1 fruit fly cellular context compared by ENCODE assay signal in the genomic region with DNA sequence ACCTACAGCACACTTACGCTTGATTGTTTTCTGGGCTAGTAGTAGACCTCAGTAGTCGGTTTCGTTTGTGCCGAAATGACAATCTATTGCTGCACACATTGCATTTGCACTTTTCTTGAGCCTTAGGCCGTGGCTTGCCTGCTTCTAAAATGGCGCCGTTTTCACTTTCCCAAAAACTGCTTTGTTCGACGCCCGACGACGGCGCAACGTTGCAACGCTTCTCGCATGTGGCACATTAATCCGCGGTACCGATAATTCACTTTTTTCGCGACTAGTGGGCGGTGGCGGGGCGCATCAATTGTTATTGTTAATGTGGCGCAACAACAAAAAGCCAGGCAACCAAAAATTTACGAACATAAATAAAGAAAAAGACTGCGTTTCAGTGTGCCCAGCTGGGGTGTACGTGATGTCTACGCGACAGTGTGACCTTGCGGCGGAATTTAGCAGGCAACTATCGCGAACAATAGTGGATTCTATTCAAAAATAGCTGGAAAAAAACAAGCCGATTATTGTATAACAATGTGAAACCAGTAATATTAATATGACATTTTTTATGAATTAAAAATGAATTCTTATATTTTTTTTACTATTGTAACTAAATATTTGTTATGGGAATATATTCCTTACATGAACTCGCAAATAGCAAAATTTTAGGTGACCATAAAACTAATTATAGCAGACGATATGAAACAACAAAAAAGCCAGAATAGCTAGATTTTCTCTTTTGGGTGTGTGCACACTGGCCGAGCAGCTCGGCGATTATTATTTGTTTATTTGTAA.
A peak's percentile ranks its signal among the peaks of the same experiment; 100 is the strongest.
TF ChIP-seq lines count a peak whose summit lies in the region.

ash1 (minus strand) TSS at position 387 of the 780 bp plus-strand sequence.
Taf6 (plus strand) TSS at position 720 of the 780 bp plus-strand sequence.

TF ChIP-seq in whole organism, embryonic, 481 proteins besides CTCF, POLR2A, EP300 and RAD21 (continued from another document and continues in another):
- TF ChIP-seq CG2202 (tag; optimal IDR thresholded peaks at IDR 0.05; lab: Kevin White, UChicago) = no peak
- TF ChIP-seq CG6272 (GFP tag; IDR thresholded peaks at IDR 0.05; lab: Robert Waterston, UW) = no peak
- no peak for TF ChIP-seq TFAM (GFP tag; optimal IDR thresholded peaks at IDR 0.05; lab: Kevin White, UChicago)
- TF ChIP-seq tap (tag; optimal IDR thresholded peaks at IDR 0.05; lab: Kevin White, UChicago) = no peak
- no peak for TF ChIP-seq CG15073 (GFP tag; optimal IDR thresholded peaks at IDR 0.05; lab: Kevin White, UChicago)
- no peak for TF ChIP-seq kni (GFP tag; optimal IDR thresholded peaks at IDR 0.05; lab: Kevin White, UChicago)
- TF ChIP-seq HmgZ (tag; optimal IDR thresholded peaks at IDR 0.05; lab: Kevin White, UChicago) = no peak
- no peak for TF ChIP-seq CG3281 (GFP tag; optimal IDR thresholded peaks at IDR 0.05; lab: Kevin White, UChicago)
- peak; percentile 48 for TF ChIP-seq CoRest (tag; optimal IDR thresholded peaks at IDR 0.05; lab: Kevin White, UChicago)
- no peak for TF ChIP-seq CG1832 (GFP tag; optimal IDR thresholded peaks at IDR 0.05; lab: Kevin White, UChicago)
- no peak for TF ChIP-seq repo (GFP tag; optimal IDR thresholded peaks at IDR 0.05; lab: Kevin White, UChicago)
- no peak for TF ChIP-seq CG2120 (GFP tag; optimal IDR thresholded peaks at IDR 0.05; lab: Kevin White, UChicago)
- TF ChIP-seq nerfin-2 (GFP tag; IDR thresholded peaks at IDR 0.05; lab: Robert Waterston, UW; ENCODE audit: partially characterized antibody) = no peak
- peak; percentile 79 for TF ChIP-seq CG12659 (GFP tag; optimal IDR thresholded peaks at IDR 0.05; lab: Kevin White, UChicago)
- TF ChIP-seq CG7987 (GFP tag; optimal IDR thresholded peaks at IDR 0.05; lab: Kevin White, UChicago) = no peak
- TF ChIP-seq CG5953 (GFP tag; IDR thresholded peaks at IDR 0.05; lab: Robert Waterston, UW) = no peak
- no peak for TF ChIP-seq nau (GFP tag; optimal IDR thresholded peaks at IDR 0.05; lab: Kevin White, UChicago)
- no peak for TF ChIP-seq Drgx (GFP tag; IDR thresholded peaks at IDR 0.05; lab: Robert Waterston, UW)
- no peak for TF ChIP-seq aop (GFP tag; IDR thresholded peaks at IDR 0.05; lab: Robert Waterston, UW)
- peak; percentile 48 for TF ChIP-seq MBD-R2 (GFP tag; IDR thresholded peaks at IDR 0.05; lab: Robert Waterston, UW)
- no peak for TF ChIP-seq CG9609 (GFP tag; optimal IDR thresholded peaks at IDR 0.05; lab: Kevin White, UChicago)
- no peak for TF ChIP-seq CG11093 (GFP tag; IDR thresholded peaks at IDR 0.05; lab: Robert Waterston, UW)
- no peak for TF ChIP-seq gcm (GFP tag; optimal IDR thresholded peaks at IDR 0.05; lab: Kevin White, UChicago)
- no peak for TF ChIP-seq Hr78 (GFP tag; optimal IDR thresholded peaks at IDR 0.05; lab: Kevin White, UChicago)
- no peak; the same call in 1 of the 2 replicates for TF ChIP-seq sna (GFP tag; IDR thresholded peaks at IDR 0.05; lab: Robert Waterston, UW; ENCODE audit: partially characterized antibody)
- no peak for TF ChIP-seq CG4328 (GFP tag; optimal IDR thresholded peaks at IDR 0.05; lab: Kevin White, UChicago)
- TF ChIP-seq Dad (GFP tag; optimal IDR thresholded peaks at IDR 0.05; lab: Kevin White, UChicago) = no peak
- TF ChIP-seq CG17359 (tag; optimal IDR thresholded peaks at IDR 0.05; lab: Kevin White, UChicago) = no peak
- no peak for TF ChIP-seq fd102C (GFP tag; optimal IDR thresholded peaks at IDR 0.05; lab: Kevin White, UChicago)
- no peak for TF ChIP-seq Kr (GFP tag; optimal IDR thresholded peaks at IDR 0.05; lab: Kevin White, UChicago)
- no peak for TF ChIP-seq D19A (tag; optimal IDR thresholded peaks at IDR 0.05; lab: Kevin White, UChicago)
- peak; percentile 67 for TF ChIP-seq CG4617 (GFP tag; optimal IDR thresholded peaks at IDR 0.05; lab: Kevin White, UChicago; ENCODE audit: borderline replicate concordance)
- no peak for TF ChIP-seq trh (GFP tag; optimal IDR thresholded peaks at IDR 0.05; lab: Kevin White, UChicago)
- TF ChIP-seq CG15011 (GFP tag; optimal IDR thresholded peaks at IDR 0.05; lab: Kevin White, UChicago) = no peak
- TF ChIP-seq danr (GFP tag; IDR thresholded peaks at IDR 0.05; lab: Robert Waterston, UW) = no peak
- TF ChIP-seq Deaf1 (tag; optimal IDR thresholded peaks at IDR 0.05; lab: Kevin White, UChicago) = no peak
- TF ChIP-seq CG10431 (GFP tag; optimal IDR thresholded peaks at IDR 0.05; lab: Kevin White, UChicago) = no peak
- TF ChIP-seq CG7839 (tag; optimal IDR thresholded peaks at IDR 0.05; lab: Kevin White, UChicago) = no peak
- TF ChIP-seq CG4854 (GFP tag; optimal IDR thresholded peaks at IDR 0.05; lab: Kevin White, UChicago) = no peak
- no peak for TF ChIP-seq CG18619 (GFP tag; optimal IDR thresholded peaks at IDR 0.05; lab: Kevin White, UChicago)
- no peak for TF ChIP-seq Gug (GFP tag; IDR thresholded peaks at IDR 0.05; lab: Robert Waterston, UW)
- TF ChIP-seq CG2199 (GFP tag; IDR thresholded peaks at IDR 0.05; lab: Robert Waterston, UW) = no peak
- TF ChIP-seq CG6813 (GFP tag; optimal IDR thresholded peaks at IDR 0.05; lab: Kevin White, UChicago) = no peak
- TF ChIP-seq Max (GFP tag; optimal IDR thresholded peaks at IDR 0.05; lab: Kevin White, UChicago) = peak; percentile 2
- TF ChIP-seq ftz-f1 (GFP tag; optimal IDR thresholded peaks at IDR 0.05; lab: Kevin White, UChicago) = no peak
- no peak for TF ChIP-seq Atf-2 (GFP tag; optimal IDR thresholded peaks at IDR 0.05; lab: Kevin White, UChicago)
- no peak for TF ChIP-seq usp (GFP tag; optimal IDR thresholded peaks at IDR 0.05; lab: Kevin White, UChicago)
- TF ChIP-seq Elba2 (GFP tag; optimal IDR thresholded peaks at IDR 0.05; lab: Kevin White, UChicago) = peak; percentile 41
- no peak for TF ChIP-seq CG7357 (GFP tag; IDR thresholded peaks at IDR 0.05; lab: Robert Waterston, UW)
- TF ChIP-seq chm (GFP tag; IDR thresholded peaks at IDR 0.05; lab: Robert Waterston, UW) = no peak
- TF ChIP-seq CG30403 (GFP tag; optimal IDR thresholded peaks at IDR 0.05; lab: Kevin White, UChicago) = peak; percentile 30
- TF ChIP-seq hb (GFP tag; IDR thresholded peaks at IDR 0.05; lab: Robert Waterston, UW; ENCODE audit: partially characterized antibody) = peak; percentile 72
- TF ChIP-seq dimm (GFP tag; IDR thresholded peaks at IDR 0.05; lab: Robert Waterston, UW) = no peak
- TF ChIP-seq CG15514 (GFP tag; optimal IDR thresholded peaks at IDR 0.05; lab: Kevin White, UChicago) = peak; percentile 25
- no peak for TF ChIP-seq CG10565 (GFP tag; optimal IDR thresholded peaks at IDR 0.05; lab: Kevin White, UChicago)
- peak; percentile 70 for TF ChIP-seq Doc3 (GFP tag; IDR thresholded peaks at IDR 0.05; lab: Robert Waterston, UW; ENCODE audit: partially characterized antibody)
- no peak for TF ChIP-seq CG33557 (GFP tag; optimal IDR thresholded peaks at IDR 0.05; lab: Kevin White, UChicago)
- no peak for TF ChIP-seq Atf3 (GFP tag; optimal IDR thresholded peaks at IDR 0.05; lab: Kevin White, UChicago)
- no peak for TF ChIP-seq CG8944 (GFP tag; optimal IDR thresholded peaks at IDR 0.05; lab: Kevin White, UChicago)
- peak; percentile 73 for TF ChIP-seq Scr (GFP tag; IDR thresholded peaks at IDR 0.05; lab: Robert Waterston, UW; ENCODE audit: partially characterized antibody)
- no peak for TF ChIP-seq ind (GFP tag; optimal IDR thresholded peaks at IDR 0.05; lab: Kevin White, UChicago)
- no peak for TF ChIP-seq CG12104 (GFP tag; optimal IDR thresholded peaks at IDR 0.05; lab: Kevin White, UChicago)
- TF ChIP-seq CG10267 (tag; optimal IDR thresholded peaks at IDR 0.05; lab: Kevin White, UChicago) = peak; percentile 57
- no peak for TF ChIP-seq ken (GFP tag; IDR thresholded peaks at IDR 0.05; lab: Robert Waterston, UW)
- TF ChIP-seq fd3F (GFP tag; optimal IDR thresholded peaks at IDR 0.05; lab: Kevin White, UChicago) = no peak
- TF ChIP-seq Dp (GFP tag; optimal IDR thresholded peaks at IDR 0.05; lab: Kevin White, UChicago) = peak; percentile 18
- no peak for TF ChIP-seq Asciz (GFP tag; optimal IDR thresholded peaks at IDR 0.05; lab: Kevin White, UChicago)
- TF ChIP-seq CG11723 (GFP tag; optimal IDR thresholded peaks at IDR 0.05; lab: Kevin White, UChicago) = no peak
- no peak for TF ChIP-seq fu2 (GFP tag; optimal IDR thresholded peaks at IDR 0.05; lab: Kevin White, UChicago)
- no peak for TF ChIP-seq CG8478 (optimal IDR thresholded peaks at IDR 0.05; lab: Kevin White, UChicago)
- TF ChIP-seq CG1602 (GFP tag; optimal IDR thresholded peaks at IDR 0.05; lab: Kevin White, UChicago) = no peak
- no peak for TF ChIP-seq Vsx1 (GFP tag; optimal IDR thresholded peaks at IDR 0.05; lab: Kevin White, UChicago)
- peak; percentile 37 for TF ChIP-seq CG15479 (GFP tag; optimal IDR thresholded peaks at IDR 0.05; lab: Kevin White, UChicago)
- TF ChIP-seq unpg (GFP tag; optimal IDR thresholded peaks at IDR 0.05; lab: Kevin White, UChicago) = no peak
- no peak for TF ChIP-seq NK7.1 (GFP tag; optimal IDR thresholded peaks at IDR 0.05; lab: Kevin White, UChicago)
- no peak for TF ChIP-seq CG17568 (GFP tag; optimal IDR thresholded peaks at IDR 0.05; lab: Kevin White, UChicago)
- no peak for TF ChIP-seq kah (GFP tag; optimal IDR thresholded peaks at IDR 0.05; lab: Kevin White, UChicago)
- TF ChIP-seq CG4282 (GFP tag; optimal IDR thresholded peaks at IDR 0.05; lab: Kevin White, UChicago) = no peak
- no peak for TF ChIP-seq Camta (GFP tag; optimal IDR thresholded peaks at IDR 0.05; lab: Kevin White, UChicago)
- TF ChIP-seq CG17612 (GFP tag; IDR thresholded peaks at IDR 0.05; lab: Robert Waterston, UW) = no peak
- no peak for TF ChIP-seq H2.0 (GFP tag; IDR thresholded peaks at IDR 0.05; lab: Robert Waterston, UW)
- TF ChIP-seq insv (GFP tag; optimal IDR thresholded peaks at IDR 0.05; lab: Kevin White, UChicago) = no peak
- TF ChIP-seq CG13624 (GFP tag; optimal IDR thresholded peaks at IDR 0.05; lab: Kevin White, UChicago) = no peak
- no peak for TF ChIP-seq wdn (GFP tag; IDR thresholded peaks at IDR 0.05; lab: Robert Waterston, UW)
- TF ChIP-seq sr (GFP tag; IDR thresholded peaks at IDR 0.05; lab: Robert Waterston, UW) = no peak
- no peak for TF ChIP-seq grn (GFP tag; optimal IDR thresholded peaks at IDR 0.05; lab: Kevin White, UChicago)
- TF ChIP-seq Med (GFP tag; lab: Kevin White, UChicago) = peak; percentile 39
- TF ChIP-seq Dll (GFP tag; IDR thresholded peaks at IDR 0.05; lab: Robert Waterston, UW; ENCODE audit: partially characterized antibody) = peak; percentile 76
- no peak for TF ChIP-seq Stat92E (GFP tag; optimal IDR thresholded peaks at IDR 0.05; lab: Kevin White, UChicago)
- no peak for TF ChIP-seq CG7372 (GFP tag; IDR thresholded peaks at IDR 0.05; lab: Robert Waterston, UW)
- no peak for TF ChIP-seq mam (GFP tag; optimal IDR thresholded peaks at IDR 0.05; lab: Kevin White, UChicago)
- no peak for TF ChIP-seq CG4707 (GFP tag; optimal IDR thresholded peaks at IDR 0.05; lab: Kevin White, UChicago)
- TF ChIP-seq NfI (GFP tag; optimal IDR thresholded peaks at IDR 0.05; lab: Kevin White, UChicago) = no peak
- TF ChIP-seq tx (GFP tag; optimal IDR thresholded peaks at IDR 0.05; lab: Kevin White, UChicago) = no peak
- no peak for TF ChIP-seq al (GFP tag; IDR thresholded peaks at IDR 0.05; lab: Robert Waterston, UW)
- no peak for TF ChIP-seq CG17328 (GFP tag; IDR thresholded peaks at IDR 0.05; lab: Robert Waterston, UW)
- TF ChIP-seq CG2116 (GFP tag; optimal IDR thresholded peaks at IDR 0.05; lab: Kevin White, UChicago) = peak; percentile 44
- TF ChIP-seq bcd (GFP tag; optimal IDR thresholded peaks at IDR 0.05; lab: Kevin White, UChicago) = no peak
- no peak for TF ChIP-seq sug (tag; optimal IDR thresholded peaks at IDR 0.05; lab: Kevin White, UChicago)
- no peak for TF ChIP-seq Six4 (GFP tag; optimal IDR thresholded peaks at IDR 0.05; lab: Kevin White, UChicago)
- TF ChIP-seq CG42726 (GFP tag; IDR thresholded peaks at IDR 0.05; lab: Robert Waterston, UW; ENCODE audit: partially characterized antibody) = no peak
- TF ChIP-seq CG6683 (GFP tag; optimal IDR thresholded peaks at IDR 0.05; lab: Kevin White, UChicago) = no peak
- TF ChIP-seq CG14710 (tag; optimal IDR thresholded peaks at IDR 0.05; lab: Kevin White, UChicago) = peak; percentile 100
- TF ChIP-seq CG6175 (GFP tag; IDR thresholded peaks at IDR 0.05; lab: Robert Waterston, UW) = no peak
- TF ChIP-seq dati (GFP tag; IDR thresholded peaks at IDR 0.05; lab: Robert Waterston, UW) = no peak
- TF ChIP-seq CG8924 (tag; optimal IDR thresholded peaks at IDR 0.05; lab: Kevin White, UChicago) = peak; percentile 57
- TF ChIP-seq row (GFP tag; IDR thresholded peaks at IDR 0.05; lab: Robert Waterston, UW) = peak; percentile 88
- no peak for TF ChIP-seq CG8089 (GFP tag; optimal IDR thresholded peaks at IDR 0.05; lab: Kevin White, UChicago)
- TF ChIP-seq Fer3 (tag; optimal IDR thresholded peaks at IDR 0.05; lab: Kevin White, UChicago) = no peak
- TF ChIP-seq CG5180 (GFP tag; optimal IDR thresholded peaks at IDR 0.05; lab: Kevin White, UChicago) = no peak
- TF ChIP-seq Hr39 (optimal IDR thresholded peaks at IDR 0.05; lab: Kevin White, UChicago) = no peak
- no peak for TF ChIP-seq salm (tag; optimal IDR thresholded peaks at IDR 0.05; lab: Kevin White, UChicago)
- TF ChIP-seq HLH54F (GFP tag; optimal IDR thresholded peaks at IDR 0.05; lab: Kevin White, UChicago) = no peak
- TF ChIP-seq CG14667 (GFP tag; IDR thresholded peaks at IDR 0.05; lab: Robert Waterston, UW) = no peak
- TF ChIP-seq CG10274 (GFP tag; optimal IDR thresholded peaks at IDR 0.05; lab: Kevin White, UChicago) = no peak
- no peak for TF ChIP-seq sim (GFP tag; IDR thresholded peaks at IDR 0.05; lab: Robert Waterston, UW)
- no peak for TF ChIP-seq toy (GFP tag; IDR thresholded peaks at IDR 0.05; lab: Robert Waterston, UW)
- TF ChIP-seq CG8765 (GFP tag; IDR thresholded peaks at IDR 0.05; lab: Robert Waterston, UW) = no peak
- TF ChIP-seq ranshi (GFP tag; IDR thresholded peaks at IDR 0.05; lab: Robert Waterston, UW) = no peak
- TF ChIP-seq CG6254 (GFP tag; optimal IDR thresholded peaks at IDR 0.05; lab: Kevin White, UChicago) = no peak
- TF ChIP-seq CG4820 (GFP tag; optimal IDR thresholded peaks at IDR 0.05; lab: Kevin White, UChicago) = no peak
- TF ChIP-seq CG18764 (GFP tag; optimal IDR thresholded peaks at IDR 0.05; lab: Kevin White, UChicago) = no peak
- peak; percentile 84 for TF ChIP-seq knrl (GFP tag; IDR thresholded peaks at IDR 0.05; lab: Robert Waterston, UW; ENCODE audit: partially characterized antibody)
- TF ChIP-seq lov (optimal IDR thresholded peaks at IDR 0.05; lab: Kevin White, UChicago) = no peak
- TF ChIP-seq lov (GFP tag; IDR thresholded peaks at IDR 0.05; lab: Robert Waterston, UW) = no peak
- TF ChIP-seq CG9817 (tag; optimal IDR thresholded peaks at IDR 0.05; lab: Kevin White, UChicago) = no peak
- TF ChIP-seq Meics (GFP tag; optimal IDR thresholded peaks at IDR 0.05; lab: Kevin White, UChicago) = no peak
- TF ChIP-seq seq (GFP tag; IDR thresholded peaks at IDR 0.05; lab: Robert Waterston, UW) = no peak
- TF ChIP-seq cg (GFP tag; optimal IDR thresholded peaks at IDR 0.05; lab: Kevin White, UChicago) = no peak
